Worm (Caenorhabditis elegans) whole organism, L2 larva: ENCODE data around the gene ZC262.2.

ENCODE experiments used
- aly-2 ChIP-seq: fragments of 150-350 bp; optimal IDR thresholded peaks from 2 replicates; lab custom pipeline; 2014; ENCODE audit warnings: missing biosample characterization, missing genetic modification characterization
- nhr-237 ChIP-seq: fragments of 150-350 bp; optimal IDR thresholded peaks from 2 replicates; lab custom pipeline; 2014; ENCODE audit warnings: missing biosample characterization, missing genetic modification characterization
- nhr-6 ChIP-seq: fragments of 150-350 bp; optimal IDR thresholded peaks from 2 replicates; lab custom pipeline; 2014; ENCODE audit warnings: missing biosample characterization, missing genetic modification characterization
- unc-39 ChIP-seq: fragments of 150-350 bp; optimal IDR thresholded peaks from 2 replicates; lab custom pipeline; 2014; ENCODE audit warnings: missing biosample characterization, missing genetic modification characterization

ce11 chrIII:8369172-8369571 is 37.3 kb downstream of the ZC262.2 start:
- no peak for TF ChIP-seq nhr-237 (tag; lab: Kevin White, UChicago)
- no peak for TF ChIP-seq unc-39 (tag; lab: Kevin White, UChicago)
- TF ChIP-seq nhr-6 (tag; lab: Kevin White, UChicago), result no peak
- TF ChIP-seq aly-2 (tag; lab: Kevin White, UChicago), result no peak
